Fruit fly (Drosophila melanogaster) Kc167 (cell line): ENCODE measurements around the gene EMC4.

Experiments used
- Myc ChIP-seq: fragments of >200 bp; optimal IDR thresholded peaks from 2 replicates; lab custom pipeline; 2017; ENCODE audit warnings: missing external identifiers
- Sin3A ChIP-seq: fragments of >200 bp; optimal IDR thresholded peaks from 2 replicates; lab custom pipeline; 2018; ENCODE audit warnings: missing external identifiers
- h ChIP-seq: fragments of >200 bp; optimal IDR thresholded peaks from 3 replicates; lab custom pipeline; 2018; ENCODE audit warnings: missing external identifiers
- insv ChIP-seq: fragments of >200 bp; optimal IDR thresholded peaks from 3 replicates; lab custom pipeline; 2018; ENCODE audit warnings: missing external identifiers
- psq ChIP-seq: fragments of >200 bp; optimal IDR thresholded peaks from 2 replicates; lab custom pipeline; 2017; ENCODE audit warnings: missing external identifiers
- ttk ChIP-seq: sonication (Bioruptor generic); optimal IDR thresholded peaks from 2 replicates; lab custom pipeline; 2017; ENCODE audit warnings: missing external identifiers

DNA sequence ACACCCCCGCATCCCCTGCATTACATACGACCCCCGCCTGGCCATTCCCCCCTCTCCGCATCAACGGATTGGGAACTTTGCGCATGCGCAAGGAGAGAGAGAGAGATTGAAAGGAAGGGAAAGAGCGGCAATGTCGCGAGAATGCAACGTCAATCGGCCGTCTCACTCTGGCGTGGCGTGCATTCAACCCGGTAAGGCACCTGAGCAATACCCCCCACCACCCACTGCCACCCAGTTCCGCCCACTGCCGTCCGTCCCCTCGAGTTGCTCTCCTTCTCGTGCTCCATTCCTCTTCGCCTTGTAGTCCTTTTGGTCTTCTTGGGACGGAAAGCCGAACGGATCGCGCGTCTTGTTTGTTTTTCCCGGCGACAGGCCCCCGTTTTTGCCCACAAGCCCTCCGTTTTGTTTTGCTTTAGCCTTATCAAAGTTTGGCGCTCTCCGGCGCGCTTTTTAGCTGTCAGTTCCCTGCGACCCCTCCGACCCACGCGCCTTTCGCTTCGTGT is 28.3 kb downstream of the EMC4 start:
- TF ChIP-seq insv (lab: Kevin White, UChicago): no peak
- no peak for TF ChIP-seq h (lab: Kevin White, UChicago)
- TF ChIP-seq Sin3A (lab: Kevin White, UChicago): no peak
- no peak for TF ChIP-seq Myc (lab: Kevin White, UChicago)
- no peak for TF ChIP-seq psq (lab: Kevin White, UChicago)
- TF ChIP-seq ttk (lab: Kevin White, UChicago): no peak
